Worm (Caenorhabditis elegans): ENCODE data around the gene F41B5.1.

Gene F41B5.1

ce11 chrV:2264925-2265324, 9.6 kb downstream of the F41B5.1 start:
- TF ChIP-seq zip-2 (tag; optimal IDR thresholded peaks at IDR 0.05) (no peak), unc-62 (GFP tag; optimal IDR thresholded peaks at IDR 0.05 in 1 of 2) (peak in 1 of 2 experiments; percentile 59), unc-62 (tag; optimal IDR thresholded peaks at IDR 0.05) (no peak), aha-1 (tag) (peak; percentile 38), daf-12 (tag; optimal IDR thresholded peaks at IDR 0.05) (no peak), nhr-76 (tag; optimal IDR thresholded peaks at IDR 0.05) (no peak), hlh-30 (tag; optimal IDR thresholded peaks at IDR 0.05; ENCODE audit: insufficient read depth) (no peak)

- TF ChIP-seq zfp-2 (tag; optimal IDR thresholded peaks at IDR 0.05) = no peak
- TF ChIP-seq spr-1 (tag; optimal IDR thresholded peaks at IDR 0.05) = no peak
- no peak for TF ChIP-seq saeg-2 (GFP tag; IDR thresholded peaks at IDR 0.05)
- no peak for TF ChIP-seq F44E2.7 (GFP tag; IDR thresholded peaks at IDR 0.05)
- TF ChIP-seq hif-1 (tag; optimal IDR thresholded peaks at IDR 0.05) = no peak
- TF ChIP-seq lin-39 (tag; optimal IDR thresholded peaks at IDR 0.05) = no peak
- no peak for TF ChIP-seq mep-1 (tag; optimal IDR thresholded peaks at IDR 0.05)
- TF ChIP-seq skn-1 (tag; optimal IDR thresholded peaks at IDR 0.05) = no peak
- no peak for TF ChIP-seq arid-1 (GFP tag; conservative IDR thresholded peaks at IDR 0.05)
- no peak for TF ChIP-seq ceh-28 (tag; optimal IDR thresholded peaks at IDR 0.05)
- no peak for TF ChIP-seq mdt-29 (GFP tag; IDR thresholded peaks at IDR 0.05)
- TF ChIP-seq zip-2 (tag; optimal IDR thresholded peaks at IDR 0.05) = no peak
- no peak for TF ChIP-seq snpc-4 (tag; optimal IDR thresholded peaks at IDR 0.05)
- no peak for TF ChIP-seq lin-29 (GFP tag; IDR thresholded peaks at IDR 0.05)
- no peak for TF ChIP-seq rbr-2 (tag; optimal IDR thresholded peaks at IDR 0.05)
- no peak for TF ChIP-seq dmd-6 (GFP tag; IDR thresholded peaks at IDR 0.05)
- no peak for TF ChIP-seq aha-1 (tag)
- TF ChIP-seq unc-39 (tag; optimal IDR thresholded peaks at IDR 0.05) = no peak
- no peak for TF ChIP-seq pqm-1 (tag; optimal IDR thresholded peaks at IDR 0.05)
Observed at ce11 chrV:2266958-2267357, 11.6 kb downstream of the F41B5.1 start, which contains the start of gene nhr-275. Gene nhr-275 (minus strand): TSS chrV:2267058.

DNA sequence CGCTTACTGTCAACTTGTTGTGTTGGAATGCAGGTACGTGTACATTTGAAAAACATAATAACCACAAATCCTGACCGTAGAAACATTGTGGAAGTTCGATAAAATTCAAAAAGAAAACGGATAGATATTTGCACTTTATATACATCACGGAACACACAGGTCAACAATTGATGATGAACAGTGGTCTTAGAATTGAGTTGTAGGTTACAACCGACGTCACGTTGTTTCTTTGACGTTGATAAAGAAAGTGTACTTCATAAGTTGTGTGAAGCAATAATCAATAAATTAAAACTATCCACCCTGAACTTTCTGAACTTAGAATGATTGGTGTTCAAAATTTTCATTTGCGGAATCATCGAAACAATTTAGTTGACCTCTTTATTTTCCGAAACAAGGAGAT, 16.4 kb downstream of the F41B5.1 start, which contains the start of gene Y5H2A.1:
Gene Y5H2A.1, minus strand, starts transcription at position 101 of the 400 bp plus-strand sequence.
- TF ChIP-seq daf-16 (GFP tag; optimal IDR thresholded peaks at IDR 0.05) = no peak
- TF ChIP-seq daf-16 (tag; optimal IDR thresholded peaks at IDR 0.05) = no peak
- TF ChIP-seq T26A8.4 (GFP tag; IDR thresholded peaks at IDR 0.05) = no peak
- TF ChIP-seq madf-9 (GFP tag; conservative IDR thresholded peaks at IDR 0.05) = no peak
- no peak for TF ChIP-seq nhr-237 (tag; optimal IDR thresholded peaks at IDR 0.05)
- no peak for TF ChIP-seq nhr-6 (tag; optimal IDR thresholded peaks at IDR 0.05)
- no peak for TF ChIP-seq aha-1 (tag)
- no peak for TF ChIP-seq lim-7 (GFP tag; IDR thresholded peaks at IDR 0.05)
- no peak for TF ChIP-seq nhr-41 (GFP tag; IDR thresholded peaks at IDR 0.05)
- TF ChIP-seq tag-97 (GFP tag; IDR thresholded peaks at IDR 0.05) = no peak
- no peak for TF ChIP-seq lir-3 (tag; optimal IDR thresholded peaks at IDR 0.05)
- TF ChIP-seq duxl-1 (tag; optimal IDR thresholded peaks at IDR 0.05; ENCODE audit: poor library complexity) = no peak
- TF ChIP-seq R02D3.7 (tag; optimal IDR thresholded peaks at IDR 0.05) = no peak
- TF ChIP-seq spr-1 (tag; optimal IDR thresholded peaks at IDR 0.05) = no peak
- no peak for TF ChIP-seq F26F4.8 (GFP tag; conservative IDR thresholded peaks at IDR 0.05)
- no peak for TF ChIP-seq zip-11 (GFP tag; IDR thresholded peaks at IDR 0.05)
- TF ChIP-seq daf-12 (tag; optimal IDR thresholded peaks at IDR 0.05) = no peak
- TF ChIP-seq lin-38 (GFP tag; IDR thresholded peaks at IDR 0.05) = no peak
- TF ChIP-seq T20F7.1 (GFP tag; optimal IDR thresholded peaks at IDR 0.05) = no peak

All from whole organism, L4 larva.